Worm (Caenorhabditis elegans) whole organism, young adult: Measurements from ENCODE around the gene cest-26.

ENCODE experiments used
- C17E4.6 ChIP-seq: fragments of 200-800 bp; sonication (Bioruptor generic); IDR thresholded peaks from 2 replicates; pipeline ENCODE4 v1.3.6; 2022; ENCODE audit warnings: missing genetic modification reagents, missing genetic modification characterization, missing compliant biosample characterization
- F23B12.7 ChIP-seq: sonication (generic microtip); optimal IDR thresholded peaks from 2 replicates; lab custom pipeline; 2017; ENCODE audit warnings: missing genetic modification characterization, mild to moderate bottlenecking, missing compliant biosample characterization, antibody characterized with exemption, moderate library complexity; ENCODE audit not compliant: insufficient read depth
- F49E8.2 ChIP-seq: sonication (generic microtip); optimal IDR thresholded peaks from 3 replicates; lab custom pipeline; 2017; ENCODE audit warnings: missing genetic modification characterization, mild to moderate bottlenecking, missing compliant biosample characterization, antibody characterized with exemption, moderate library complexity; ENCODE audit not compliant: insufficient read depth
- F57A8.1 ChIP-seq: fragments of 200-800 bp; sonication (Bioruptor generic); optimal IDR thresholded peaks from 2 replicates; lab custom pipeline; 2018; ENCODE audit warnings: mild to moderate bottlenecking, missing genetic modification characterization, moderate library complexity, missing compliant biosample characterization
- F57C9.4 ChIP-seq: sonication (generic microtip); optimal IDR thresholded peaks from 2 replicates; lab custom pipeline; 2017; ENCODE audit warnings: mild to moderate bottlenecking, missing genetic modification characterization, missing compliant biosample characterization
- T07F8.4 ChIP-seq: sonication (generic microtip); optimal IDR thresholded peaks from 2 replicates; lab custom pipeline; 2016; ENCODE audit warnings: mild to moderate bottlenecking, missing genetic modification characterization, moderate library complexity, missing compliant biosample characterization
- Y53G8AR.9 ChIP-seq: fragments of 200-800 bp; sonication (Bioruptor generic); conservative IDR thresholded peaks from 2 replicates; pipeline ENCODE4 v1.3.6; 2022; ENCODE audit warnings: missing genetic modification reagents, missing genetic modification characterization, missing compliant biosample characterization
- Y79H2A.3 ChIP-seq: fragments of 200-800 bp; sonication (Bioruptor generic); conservative IDR thresholded peaks from 2 replicates; pipeline ENCODE4 v1.3.6; 2022; ENCODE audit warnings: missing genetic modification reagents, missing genetic modification characterization, missing compliant biosample characterization
- Y95B8A.8 ChIP-seq: fragments of 200-800 bp; sonication (Bioruptor generic); IDR thresholded peaks from 2 replicates; pipeline ENCODE4 v1.3.6; 2022; ENCODE audit warnings: missing genetic modification reagents, missing genetic modification characterization, missing compliant biosample characterization
- attf-5 ChIP-seq: fragments of 200-800 bp; sonication (Bioruptor generic); optimal IDR thresholded peaks from 2 replicates; lab custom pipeline; 2018; ENCODE audit warnings: mild to moderate bottlenecking, missing genetic modification characterization, missing compliant biosample characterization
- attf-6 ChIP-seq: fragments of 200-800 bp; sonication (Bioruptor generic); IDR thresholded peaks from 2 replicates; pipeline ENCODE4 v1.3.6; 2022; ENCODE audit warnings: missing genetic modification reagents, missing genetic modification characterization, missing compliant biosample characterization
- bed-2 ChIP-seq: fragments of 200-800 bp; sonication (Bioruptor generic); IDR thresholded peaks from 2 replicates; pipeline ENCODE4 v1.3.6; 2022; ENCODE audit warnings: missing genetic modification reagents, missing genetic modification characterization, missing compliant biosample characterization
- ceh-91 ChIP-seq: fragments of 200-800 bp; sonication (Bioruptor generic); IDR thresholded peaks from 2 replicates; pipeline ENCODE4 v1.3.6; 2022; ENCODE audit warnings: missing genetic modification reagents, missing genetic modification characterization, missing compliant biosample characterization
- chd-7 ChIP-seq: sonication (generic microtip); optimal IDR thresholded peaks from 2 replicates; lab custom pipeline; 2016; ENCODE audit warnings: mild to moderate bottlenecking, missing genetic modification characterization, moderate library complexity, missing compliant biosample characterization
- dpff-1 ChIP-seq: sonication (generic microtip); optimal IDR thresholded peaks from 2 replicates; lab custom pipeline; 2017; ENCODE audit warnings: mild to moderate bottlenecking, missing genetic modification characterization, missing compliant biosample characterization
- dpl-1 ChIP-seq: fragments of 150-350 bp; optimal IDR thresholded peaks from 2 replicates; lab custom pipeline; 2014; ENCODE audit warnings: missing biosample characterization, missing genetic modification reagents, missing genetic modification characterization
- egl-44 ChIP-seq: fragments of 200-800 bp; sonication (Bioruptor generic); IDR thresholded peaks from 2 replicates; pipeline ENCODE4 v1.3.6; 2022; ENCODE audit warnings: missing genetic modification reagents, missing genetic modification characterization, missing compliant biosample characterization
- egrh-3 ChIP-seq: fragments of 200-800 bp; sonication (Bioruptor generic); IDR thresholded peaks from 2 replicates; pipeline ENCODE4 v1.3.6; 2022; ENCODE audit warnings: missing genetic modification reagents, missing genetic modification characterization, missing compliant biosample characterization
- fkh-3 ChIP-seq: sonication (generic microtip); optimal IDR thresholded peaks from 2 replicates; lab custom pipeline; 2016; ENCODE audit warnings: mild to moderate bottlenecking, missing genetic modification characterization, missing compliant biosample characterization
- gei-17 ChIP-seq: fragments of 200-800 bp; sonication (Bioruptor generic); optimal IDR thresholded peaks from 2 replicates; lab custom pipeline; 2018; ENCODE audit warnings: mild to moderate bottlenecking, missing genetic modification characterization, missing compliant biosample characterization
- him-1 ChIP-seq: sonication (generic microtip); optimal IDR thresholded peaks from 2 replicates; lab custom pipeline; 2016; ENCODE audit warnings: missing genotype, missing genetic modification reagents, missing genetic modification characterization, missing compliant biosample characterization
- hlh-12 ChIP-seq: sonication (generic microtip); optimal IDR thresholded peaks from 2 replicates; lab custom pipeline; 2016; ENCODE audit warnings: missing genetic modification characterization, missing compliant biosample characterization
- hmg-1.2 ChIP-seq: fragments of 200-800 bp; sonication (Bioruptor generic); IDR thresholded peaks from 2 replicates; pipeline ENCODE4 v1.3.6; 2022; ENCODE audit warnings: missing genetic modification reagents, missing genetic modification characterization, missing compliant biosample characterization
- hrde-1 ChIP-seq: sonication (generic microtip); optimal IDR thresholded peaks from 2 replicates; lab custom pipeline; 2016; ENCODE audit warnings: missing genetic modification characterization, mild to moderate bottlenecking, missing compliant biosample characterization, moderate library complexity, missing genotype, missing genetic modification reagents, borderline replicate concordance
- hsf-1 ChIP-seq: fragments of 200-800 bp; sonication (Bioruptor generic); IDR thresholded peaks from 2 replicates; pipeline ENCODE4 v1.3.6; 2022; ENCODE audit warnings: missing genetic modification reagents, missing genetic modification characterization, missing compliant biosample characterization
- let-526 ChIP-seq: fragments of 200-800 bp; sonication (Bioruptor generic); IDR thresholded peaks from 2 replicates; pipeline ENCODE4 v1.3.6; 2022; ENCODE audit warnings: missing genetic modification reagents, missing genetic modification characterization, missing compliant biosample characterization
- lin-26 ChIP-seq: fragments of 200-800 bp; sonication (Bioruptor generic); IDR thresholded peaks from 2 replicates; pipeline ENCODE4 v1.3.6; 2022; ENCODE audit warnings: missing genetic modification reagents, missing genetic modification characterization, missing compliant biosample characterization
- lin-35 ChIP-seq, 3 experiments: fragments of 150-350 bp in 2 of 3; sonication (generic microtip) in 1 of 3; optimal IDR thresholded peaks; 2 replicates each; lab custom pipeline; 2014 to 2018; ENCODE audit warnings: missing biosample characterization in 3 of 3, missing genetic modification characterization in 3 of 3, missing genetic modification reagents in 3 of 3
- lin-40 ChIP-seq: sonication (generic microtip); optimal IDR thresholded peaks from 2 replicates; lab custom pipeline; 2016; ENCODE audit warnings: missing genetic modification characterization, mild to moderate bottlenecking, missing compliant biosample characterization, missing genotype, missing genetic modification reagents
- lin-54 ChIP-seq: fragments of 200-800 bp; sonication (Bioruptor generic); optimal IDR thresholded peaks from 2 replicates; lab custom pipeline; 2018; ENCODE audit warnings: mild to moderate bottlenecking, missing genetic modification characterization, missing compliant biosample characterization
- madf-10 ChIP-seq: sonication (generic microtip); optimal IDR thresholded peaks from 2 replicates; lab custom pipeline; 2016; ENCODE audit warnings: mild to moderate bottlenecking, missing genetic modification characterization, missing compliant biosample characterization
- madf-8 ChIP-seq: fragments of 200-800 bp; sonication (Bioruptor generic); conservative IDR thresholded peaks from 2 replicates; pipeline ENCODE4 v1.3.6; 2022; ENCODE audit warnings: missing genetic modification reagents, missing genetic modification characterization, missing compliant biosample characterization
- nfyb-1 ChIP-seq: fragments of 200-800 bp; sonication (Bioruptor generic); IDR thresholded peaks from 2 replicates; pipeline ENCODE4 v1.3.6; 2022; ENCODE audit warnings: missing genetic modification reagents, missing genetic modification characterization, missing compliant biosample characterization
- nhr-120 ChIP-seq: fragments of 200-800 bp; sonication (Bioruptor generic); IDR thresholded peaks from 2 replicates; pipeline ENCODE4 v1.3.6; 2022; ENCODE audit warnings: missing genetic modification characterization, missing compliant biosample characterization
- nhr-179 ChIP-seq: sonication (generic microtip); optimal IDR thresholded peaks from 2 replicates; lab custom pipeline; 2016; ENCODE audit warnings: mild to moderate bottlenecking, missing genetic modification characterization, missing compliant biosample characterization
- nhr-90 ChIP-seq: sonication (generic microtip); optimal IDR thresholded peaks from 2 replicates; lab custom pipeline; 2016; ENCODE audit warnings: missing genotype, mild to moderate bottlenecking, missing genetic modification characterization, missing compliant biosample characterization
- rcor-1 ChIP-seq: fragments of 200-800 bp; sonication (Bioruptor generic); IDR thresholded peaks from 2 replicates; pipeline ENCODE4 v1.3.6; 2022; ENCODE audit warnings: missing genetic modification reagents, missing genetic modification characterization, missing compliant biosample characterization
- rpc-1 ChIP-seq, 2 experiments: fragments of 150-350 bp in 1 of 2; sonication (generic microtip) in 1 of 2; optimal IDR thresholded peaks; 2 replicates each; lab custom pipeline; 2014 to 2018; ENCODE audit warnings: missing biosample characterization in 1 of 2, missing genetic modification characterization in 1 of 2, missing genetic modification reagents in 1 of 2, missing genotype in 1 of 2
- sdz-38 ChIP-seq: sonication (generic microtip); optimal IDR thresholded peaks from 2 replicates; lab custom pipeline; 2016; ENCODE audit warnings: missing genotype, missing genetic modification characterization, missing compliant biosample characterization
- snpc-3.4 ChIP-seq: sonication (generic microtip); optimal IDR thresholded peaks from 2 replicates; lab custom pipeline; 2017; ENCODE audit warnings: missing genetic modification characterization, mild to moderate bottlenecking, missing compliant biosample characterization, antibody characterized with exemption, moderate library complexity, missing genotype, missing genetic modification reagents
- somi-1 ChIP-seq: fragments of 200-800 bp; sonication (Bioruptor generic); optimal IDR thresholded peaks from 2 replicates; lab custom pipeline; 2018; ENCODE audit warnings: mild to moderate bottlenecking, missing genetic modification characterization, missing compliant biosample characterization
- tlf-1 ChIP-seq: fragments of 200-800 bp; sonication (Bioruptor generic); optimal IDR thresholded peaks from 2 replicates; lab custom pipeline; 2018; ENCODE audit warnings: mild to moderate bottlenecking, missing genetic modification characterization, missing compliant biosample characterization
- unc-130 ChIP-seq: sonication (generic microtip); optimal IDR thresholded peaks from 2 replicates; lab custom pipeline; 2016; ENCODE audit warnings: missing genetic modification reagents, missing genetic modification characterization, missing compliant biosample characterization
- ztf-18 ChIP-seq: sonication (generic microtip); optimal IDR thresholded peaks from 2 replicates; lab custom pipeline; 2016; ENCODE audit warnings: missing genotype, mild to moderate bottlenecking, missing genetic modification characterization, missing compliant biosample characterization
- ztf-22 ChIP-seq: fragments of 200-800 bp; sonication (Bioruptor generic); optimal IDR thresholded peaks from 2 replicates; lab custom pipeline; 2018; ENCODE audit warnings: mild to moderate bottlenecking, missing genetic modification characterization, moderate library complexity, missing compliant biosample characterization
- ztf-26 ChIP-seq: sonication (generic microtip); optimal IDR thresholded peaks from 2 replicates; lab custom pipeline; 2017; ENCODE audit warnings: missing genetic modification characterization, missing compliant biosample characterization
- ztf-28 ChIP-seq: fragments of 200-800 bp; sonication (Bioruptor generic); IDR thresholded peaks from 2 replicates; pipeline ENCODE4 v1.3.6; 2022; ENCODE audit warnings: missing genetic modification reagents, missing genetic modification characterization, missing compliant biosample characterization
- ztf-3 ChIP-seq: fragments of 200-800 bp; sonication (Bioruptor generic); optimal IDR thresholded peaks from 2 replicates; lab custom pipeline; 2018; ENCODE audit warnings: mild to moderate bottlenecking, missing genetic modification characterization, missing compliant biosample characterization

cest-26 gene

DNA sequence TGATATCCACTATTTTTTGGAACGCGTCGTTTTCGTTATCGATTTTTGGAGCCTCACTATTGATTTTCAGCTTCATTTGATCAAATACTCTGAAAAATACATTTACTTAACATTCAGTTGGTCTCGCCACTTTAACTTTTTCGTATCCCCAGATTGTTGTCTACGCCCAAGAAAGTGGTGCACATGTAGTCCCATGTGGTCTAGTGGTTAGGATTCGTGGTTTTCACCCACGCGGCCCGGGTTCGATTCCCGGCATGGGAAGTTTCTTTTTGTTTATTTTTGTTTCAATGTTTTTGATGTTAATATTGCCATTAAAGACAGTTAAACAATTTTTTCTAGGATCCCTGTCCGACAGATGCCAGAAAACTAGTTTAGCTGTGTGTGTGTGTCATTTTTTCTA lies 6.6 kb upstream of the cest-26 start (continued):
- no peak for TF ChIP-seq Y53G8AR.9
- no peak for TF ChIP-seq egrh-3 (GFP tag; lab: Robert Waterston, UW)
- peak; percentile 78 for TF ChIP-seq hlh-12 (tag; lab: Kevin White, UChicago)
- TF ChIP-seq madf-10 (tag; lab: Kevin White, UChicago), result peak; percentile 50
- TF ChIP-seq chd-7, result peak; percentile 35
- peak; percentile 25 for TF ChIP-seq ztf-3 (GFP tag; lab: Kevin White, UChicago)
- peak; percentile 85 for TF ChIP-seq lin-26 (GFP tag; lab: Robert Waterston, UW)
- no peak for TF ChIP-seq let-526 (GFP tag; lab: Robert Waterston, UW)
- TF ChIP-seq nhr-179, result no peak
- TF ChIP-seq F57A8.1 (GFP tag; lab: Kevin White, UChicago), result no peak
- TF ChIP-seq unc-130 (GFP tag; lab: Kevin White, UChicago), result no peak
- peak; percentile 7 for TF ChIP-seq attf-5 (GFP tag; lab: Kevin White, UChicago)
- TF ChIP-seq hsf-1 (GFP tag; lab: Robert Waterston, UW), result no peak
- TF ChIP-seq rpc-1 (optimal IDR thresholded peaks at IDR 0.05; lab: Kevin White, UChicago), result peak; percentile 90
- peak; percentile 84 for TF ChIP-seq rpc-1 (tag; optimal IDR thresholded peaks at IDR 0.05; lab: Kevin White, UChicago)
- no peak for TF ChIP-seq dpff-1 (tag; lab: Kevin White, UChicago)
- no peak for TF ChIP-seq madf-8 (GFP tag; lab: Robert Waterston, UW)
- peak; percentile 44 for TF ChIP-seq lin-40 (tag; lab: Kevin White, UChicago)
- TF ChIP-seq ztf-28 (GFP tag; lab: Robert Waterston, UW), result no peak
- peak in 1 of 3 experiments; percentile 71 for TF ChIP-seq lin-35 (GFP tag; optimal IDR thresholded peaks at IDR 0.05; lab: Kevin White, UChicago)
- TF ChIP-seq nhr-120 (GFP tag; lab: Robert Waterston, UW), result no peak
- TF ChIP-seq T07F8.4, result peak; percentile 21
- TF ChIP-seq F49E8.2 (tag; lab: Kevin White, UChicago), result peak; percentile 25
- peak; percentile 48 for TF ChIP-seq ztf-18 (tag; lab: Kevin White, UChicago)
- TF ChIP-seq somi-1, result peak; percentile 25
- TF ChIP-seq rcor-1 (GFP tag; lab: Robert Waterston, UW), result peak; percentile 79
- no peak for TF ChIP-seq fkh-3 (tag; lab: Kevin White, UChicago)
- TF ChIP-seq ztf-26, result peak; percentile 31
- TF ChIP-seq nfyb-1, result peak; percentile 74
- TF ChIP-seq tlf-1 (GFP tag; lab: Kevin White, UChicago), result no peak
- no peak for TF ChIP-seq bed-2 (GFP tag; lab: Robert Waterston, UW)
- no peak for TF ChIP-seq F57C9.4 (tag; lab: Kevin White, UChicago)
- peak; percentile 39 for TF ChIP-seq F23B12.7 (tag; lab: Kevin White, UChicago)
- no peak for TF ChIP-seq ztf-22 (GFP tag; lab: Kevin White, UChicago)
- no peak for TF ChIP-seq dpl-1 (GFP tag; lab: Kevin White, UChicago)
- TF ChIP-seq him-1 (tag; lab: Kevin White, UChicago), result peak; percentile 78
- TF ChIP-seq lin-54, result peak; percentile 40
- peak; percentile 87 for TF ChIP-seq snpc-3.4 (tag; lab: Kevin White, UChicago)
- TF ChIP-seq sdz-38 (tag; lab: Kevin White, UChicago), result no peak
- TF ChIP-seq attf-6 (GFP tag; lab: Robert Waterston, UW), result 0 out of 2 replicates have a peak, but pooled peaks have one; percentile 21
- peak; percentile 26 for TF ChIP-seq gei-17 (GFP tag; lab: Kevin White, UChicago)
- peak; percentile 52; the same call in 1 of the 2 replicates for TF ChIP-seq Y95B8A.8 (GFP tag; lab: Robert Waterston, UW)
- TF ChIP-seq hmg-1.2 (GFP tag; lab: Robert Waterston, UW), result peak; percentile 82
- no peak for TF ChIP-seq hrde-1 (tag; lab: Kevin White, UChicago)
- TF ChIP-seq egl-44 (GFP tag; lab: Robert Waterston, UW), result peak; percentile 81
- TF ChIP-seq nhr-90 (tag; lab: Kevin White, UChicago), result peak; percentile 67
- no peak for TF ChIP-seq C17E4.6 (GFP tag; lab: Robert Waterston, UW)
- TF ChIP-seq ceh-91 (GFP tag; lab: Robert Waterston, UW), result 0 out of 2 replicates have a peak, but pooled peaks have one; percentile 15
- 0 out of 2 replicates have a peak, but pooled peaks have one; percentile 35 for TF ChIP-seq Y79H2A.3 (GFP tag; lab: Robert Waterston, UW)
